Fruit fly (Drosophila melanogaster) whole organism, prepupa: ENCODE results near the gene Grip.

ENCODE experiments used
- Blimp-1 ChIP-seq: fragments of 200-800 bp; sonication (Bioruptor generic); optimal IDR thresholded peaks from 3 replicates; lab custom pipeline; 2017; ENCODE audit warnings: missing biosample characterization, missing genetic modification characterization, mild to moderate bottlenecking, moderate library complexity, missing genetic modification reagents
- CG10669 ChIP-seq: fragments of 200-800 bp; sonication (Bioruptor generic); optimal IDR thresholded peaks from 3 replicates; lab custom pipeline; 2018; ENCODE audit warnings: missing biosample characterization, mild to moderate bottlenecking, missing genetic modification characterization, moderate library complexity
- CG11294 ChIP-seq: fragments of 200-800 bp; sonication (Bioruptor generic); IDR thresholded peaks from 2 replicates; pipeline ENCODE4 v1.3.6; 2022; ENCODE audit warnings: missing biosample characterization, missing genetic modification characterization
- CG11762 ChIP-seq: fragments of 200-800 bp; sonication (Bioruptor generic); optimal IDR thresholded peaks from 3 replicates; lab custom pipeline; 2016; ENCODE audit warnings: missing biosample characterization, missing genetic modification characterization; ENCODE audit not compliant: insufficient read depth
- CG11902 ChIP-seq: fragments of 200-800 bp; sonication (Bioruptor generic); optimal IDR thresholded peaks from 3 replicates; lab custom pipeline; 2016; ENCODE audit warnings: missing biosample characterization, missing genetic modification characterization
- CG15336 ChIP-seq: fragments of 200-800 bp; sonication (Bioruptor generic); IDR thresholded peaks from 2 replicates; pipeline ENCODE4 v1.3.6; 2022; ENCODE audit warnings: missing biosample characterization, missing genetic modification characterization
- CG1621 ChIP-seq: fragments of 200-800 bp; sonication (Bioruptor generic); optimal IDR thresholded peaks from 3 replicates; lab custom pipeline; 2018; ENCODE audit warnings: missing biosample characterization, mild to moderate bottlenecking, missing genetic modification characterization
- CG16779 ChIP-seq: fragments of 200-800 bp; sonication (Bioruptor generic); optimal IDR thresholded peaks from 3 replicates; lab custom pipeline; 2017; ENCODE audit warnings: missing biosample characterization, mild to moderate bottlenecking, missing genetic modification characterization
- CG3032 ChIP-seq: fragments of 200-800 bp; optimal IDR thresholded peaks from 2 replicates; lab custom pipeline; 2019; ENCODE audit warnings: missing biosample characterization, mild to moderate bottlenecking, missing genetic modification characterization, moderate library complexity
- CG31627 ChIP-seq: fragments of 200-800 bp; sonication (Bioruptor generic); optimal IDR thresholded peaks from 3 replicates; lab custom pipeline; 2016; ENCODE audit warnings: missing biosample characterization, missing genetic modification characterization
- CG32006 ChIP-seq: fragments of 200-800 bp; sonication (Bioruptor generic); optimal IDR thresholded peaks from 3 replicates; lab custom pipeline; 2017; ENCODE audit warnings: missing biosample characterization, mild to moderate bottlenecking, missing genetic modification characterization
- CG34406 ChIP-seq: fragments of 200-800 bp; sonication (Bioruptor generic); optimal IDR thresholded peaks from 3 replicates; lab custom pipeline; 2016; ENCODE audit warnings: missing biosample characterization, missing genetic modification characterization
- CG3919 ChIP-seq: fragments of 200-800 bp; sonication (Bioruptor generic); optimal IDR thresholded peaks from 3 replicates; lab custom pipeline; 2016; ENCODE audit warnings: missing biosample characterization, missing genetic modification characterization
- CG4318 ChIP-seq: fragments of 200-800 bp; sonication (Bioruptor generic); optimal IDR thresholded peaks from 3 replicates; lab custom pipeline; 2017; ENCODE audit warnings: missing biosample characterization, mild to moderate bottlenecking, missing genetic modification characterization
- CG6163 ChIP-seq: fragments of 200-800 bp; sonication (Bioruptor generic); IDR thresholded peaks from 3 replicates; pipeline ENCODE4 v1.3.6; 2022; ENCODE audit warnings: missing biosample characterization, missing genetic modification characterization
- CG6276 ChIP-seq: fragments of 200-800 bp; sonication (Bioruptor generic); optimal IDR thresholded peaks from 2 replicates; lab custom pipeline; 2017; ENCODE audit warnings: missing biosample characterization, mild to moderate bottlenecking, missing genetic modification characterization
- CG6792 ChIP-seq: fragments of 200-800 bp; sonication (Bioruptor generic); optimal IDR thresholded peaks from 3 replicates; lab custom pipeline; 2016; ENCODE audit warnings: missing biosample characterization, missing genetic modification characterization
- CG6854 ChIP-seq: fragments of 200-800 bp; sonication (Bioruptor generic); optimal IDR thresholded peaks from 2 replicates; lab custom pipeline; 2017; ENCODE audit warnings: missing biosample characterization, mild to moderate bottlenecking, missing genetic modification characterization
- CG8319 ChIP-seq: fragments of 200-800 bp; sonication (Bioruptor generic); optimal IDR thresholded peaks from 3 replicates; lab custom pipeline; 2016; ENCODE audit warnings: missing biosample characterization, missing genetic modification characterization
- CG8632 ChIP-seq: fragments of 200-800 bp; sonication (Bioruptor generic); optimal IDR thresholded peaks from 3 replicates; lab custom pipeline; 2016; ENCODE audit warnings: missing biosample characterization, missing genetic modification characterization
- CG9139 ChIP-seq: fragments of 200-800 bp; sonication (Bioruptor generic); optimal IDR thresholded peaks from 3 replicates; lab custom pipeline; 2017; ENCODE audit warnings: missing biosample characterization, mild to moderate bottlenecking, missing genetic modification characterization
- Eip75B ChIP-seq: fragments of 200-800 bp; sonication (Bioruptor generic); optimal IDR thresholded peaks from 3 replicates; lab custom pipeline; 2016; ENCODE audit warnings: missing biosample characterization, missing genetic modification characterization
- Eip78C ChIP-seq: fragments of 200-800 bp; sonication (Bioruptor generic); peaks from one replicate; lab custom pipeline; 2016; ENCODE audit warnings: missing biosample characterization, missing genetic modification characterization
- Eip93F ChIP-seq: fragments of 200-800 bp; sonication (Bioruptor generic); optimal IDR thresholded peaks from 2 replicates; lab custom pipeline; 2016; ENCODE audit warnings: missing biosample characterization, mild to moderate bottlenecking, missing genetic modification characterization
- Ets21C ChIP-seq: fragments of 200-800 bp; sonication (Bioruptor generic); optimal IDR thresholded peaks from 3 replicates; lab custom pipeline; 2016; ENCODE audit warnings: missing biosample characterization, missing genetic modification characterization
- Ets96B ChIP-seq: fragments of 200-800 bp; optimal IDR thresholded peaks from 2 replicates; lab custom pipeline; 2019; ENCODE audit warnings: missing biosample characterization, mild to moderate bottlenecking, missing genetic modification characterization, moderate library complexity
- Gug ChIP-seq: fragments of 200-800 bp; sonication (Bioruptor generic); IDR thresholded peaks from 2 replicates; pipeline ENCODE4 v1.3.6; 2022; ENCODE audit warnings: missing biosample characterization, missing genetic modification characterization
- Hr38 ChIP-seq: sonication (Bioruptor generic); optimal IDR thresholded peaks from 2 replicates; lab custom pipeline; 2016; ENCODE audit warnings: missing biosample characterization, missing genetic modification characterization
- Hr4 ChIP-seq: fragments of 200-800 bp; sonication (Bioruptor generic); optimal IDR thresholded peaks from 3 replicates; lab custom pipeline; 2016; ENCODE audit warnings: missing biosample characterization, missing genetic modification characterization
- Met ChIP-seq: fragments of 200-800 bp; sonication (Bioruptor generic); optimal IDR thresholded peaks from 3 replicates; lab custom pipeline; 2016; ENCODE audit warnings: missing biosample characterization, missing genetic modification characterization
- Smox ChIP-seq: fragments of 200-800 bp; sonication (Bioruptor generic); optimal IDR thresholded peaks from 3 replicates; lab custom pipeline; 2016; ENCODE audit warnings: missing biosample characterization, missing genetic modification characterization
- Sox102F ChIP-seq: fragments of 200-800 bp; sonication (Bioruptor generic); optimal IDR thresholded peaks from 2 replicates; lab custom pipeline; 2016; ENCODE audit warnings: missing biosample characterization, mild to moderate bottlenecking, missing genetic modification characterization
- Sox14 ChIP-seq: fragments of 200-800 bp; sonication (Bioruptor generic); optimal IDR thresholded peaks from 3 replicates; lab custom pipeline; 2016; ENCODE audit warnings: missing biosample characterization, missing genetic modification characterization
- achi ChIP-seq: fragments of 200-800 bp; sonication (Bioruptor generic); optimal IDR thresholded peaks from 3 replicates; lab custom pipeline; 2016; ENCODE audit warnings: missing biosample characterization, missing genetic modification characterization
- acj6 ChIP-seq: fragments of 200-800 bp; sonication (Bioruptor generic); optimal IDR thresholded peaks from 3 replicates; lab custom pipeline; 2016; ENCODE audit warnings: missing biosample characterization, missing genetic modification characterization
- cyc ChIP-seq: fragments of 200-800 bp; sonication (Bioruptor generic); optimal IDR thresholded peaks from 3 replicates; lab custom pipeline; 2016; ENCODE audit warnings: missing biosample characterization, missing genetic modification characterization
- dsx ChIP-seq: fragments of 200-800 bp; optimal IDR thresholded peaks from 3 replicates; lab custom pipeline; 2019; ENCODE audit warnings: missing biosample characterization, mild to moderate bottlenecking, missing genetic modification characterization, moderate library complexity; ENCODE audit not compliant: poor library complexity, severe bottlenecking
- eg ChIP-seq: fragments of 200-800 bp; sonication (Bioruptor generic); IDR thresholded peaks from 3 replicates; pipeline ENCODE4 v1.3.6; 2022; ENCODE audit warnings: missing biosample characterization, missing genetic modification characterization
- esn ChIP-seq: fragments of 200-800 bp; sonication (Bioruptor generic); optimal IDR thresholded peaks from 2 replicates; lab custom pipeline; 2016; ENCODE audit warnings: missing biosample characterization, mild to moderate bottlenecking, missing genetic modification characterization, moderate library complexity
- fd59A ChIP-seq: fragments of 200-800 bp; sonication (Bioruptor generic); optimal IDR thresholded peaks from 2 replicates; lab custom pipeline; 2017; ENCODE audit warnings: missing biosample characterization, mild to moderate bottlenecking, missing genetic modification characterization, missing genetic modification reagents
- fd85E ChIP-seq: fragments of 200-800 bp; sonication (Bioruptor generic); optimal IDR thresholded peaks from 3 replicates; lab custom pipeline; 2016; ENCODE audit warnings: missing biosample characterization, missing genetic modification characterization
- fkh ChIP-seq: fragments of 200-800 bp; sonication (Bioruptor generic); optimal IDR thresholded peaks from 3 replicates; lab custom pipeline; 2017; ENCODE audit warnings: missing biosample characterization, mild to moderate bottlenecking, missing genetic modification characterization, moderate library complexity
- lz ChIP-seq: fragments of 200-800 bp; sonication (Bioruptor generic); optimal IDR thresholded peaks from 3 replicates; lab custom pipeline; 2016; ENCODE audit warnings: missing biosample characterization, missing genetic modification characterization
- net ChIP-seq: fragments of 200-800 bp; sonication (Bioruptor generic); optimal IDR thresholded peaks from 3 replicates; lab custom pipeline; 2016; ENCODE audit warnings: missing biosample characterization, missing genetic modification characterization
- pdm3 ChIP-seq: fragments of 200-800 bp; sonication (Bioruptor generic); optimal IDR thresholded peaks from 3 replicates; lab custom pipeline; 2016; ENCODE audit warnings: missing biosample characterization, missing genetic modification characterization
- salr ChIP-seq, 2 experiments: fragments of 200-800 bp; sonication (Bioruptor generic); optimal IDR thresholded peaks; 3 replicates each; lab custom pipeline; 2016 to 2018; ENCODE audit warnings: missing biosample characterization in 2 of 2, missing genetic modification characterization in 2 of 2, mild to moderate bottlenecking in 1 of 2
- spab ChIP-seq: fragments of 200-800 bp; sonication (Bioruptor generic); optimal IDR thresholded peaks from 2 replicates; lab custom pipeline; 2017; ENCODE audit warnings: missing biosample characterization, mild to moderate bottlenecking, missing genetic modification characterization, missing genetic modification reagents
- ss ChIP-seq, 2 experiments: fragments of 200-800 bp; sonication (Bioruptor generic); optimal IDR thresholded peaks; 2 replicates in 1 of 2; 3 replicates in 1 of 2; lab custom pipeline; 2017 to 2018; ENCODE audit warnings: mild to moderate bottlenecking in 2 of 2, missing biosample characterization in 2 of 2, missing genetic modification characterization in 2 of 2, moderate library complexity in 1 of 2
- svp ChIP-seq: fragments of 200-800 bp; sonication (Bioruptor generic); peaks from one replicate; lab custom pipeline; 2016; ENCODE audit warnings: missing biosample characterization, missing genetic modification characterization
- topi ChIP-seq: fragments of 200-800 bp; sonication (Bioruptor generic); optimal IDR thresholded peaks from 3 replicates; lab custom pipeline; 2016; ENCODE audit warnings: missing biosample characterization, missing genetic modification characterization

Gene Grip

DNA sequence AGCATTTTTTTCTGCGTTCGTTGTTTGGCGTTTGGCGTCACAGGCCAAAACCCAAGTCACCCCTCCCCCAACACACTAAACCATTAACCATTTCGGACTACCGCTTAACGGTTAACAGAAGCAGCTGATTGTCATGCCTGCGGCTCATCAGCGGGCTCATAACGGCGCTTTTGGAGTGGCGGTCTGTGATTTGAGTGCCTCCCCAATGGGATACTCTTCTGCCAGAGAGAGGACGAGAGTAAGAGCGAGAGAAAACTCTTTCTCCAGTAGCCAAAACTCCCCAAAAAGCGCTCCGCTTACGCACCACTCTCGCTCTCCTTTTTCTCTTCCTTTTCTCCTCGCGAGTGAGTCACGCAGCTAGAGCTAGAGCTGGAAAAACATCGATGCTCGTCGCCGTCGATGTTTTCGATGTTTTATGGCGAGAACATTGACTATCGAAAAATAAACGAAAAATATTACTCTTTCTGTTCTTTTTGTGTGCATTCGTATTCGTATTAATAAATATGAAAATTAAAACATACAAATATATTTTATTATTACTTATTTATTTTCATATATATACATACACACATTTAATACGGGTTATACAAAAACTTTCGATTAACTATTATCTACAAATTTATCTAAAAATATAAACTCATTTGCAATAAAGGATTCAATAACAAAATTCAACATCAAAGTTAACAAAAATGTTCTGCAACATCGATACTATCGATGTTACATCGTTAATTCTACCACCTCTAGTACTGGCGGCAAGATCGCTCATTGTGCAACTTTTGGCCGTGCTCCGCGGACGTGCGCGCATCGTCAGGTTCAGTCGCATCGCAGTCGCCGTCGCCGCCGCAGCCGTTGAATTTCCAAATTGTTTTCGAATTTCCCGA, at the start of gene Grip:
Gene Grip, plus strand, starts transcription at position 763 of the 881 bp plus-strand sequence.
- TF ChIP-seq Sox102F (GFP tag; lab: Kevin White, UChicago) (no peak), CG8319 (GFP tag; lab: Kevin White, UChicago) (no peak), CG8632 (GFP tag; lab: Kevin White, UChicago) (peak; percentile 6), lz (GFP tag; lab: Kevin White, UChicago) (no peak), Sox14 (no peak), pdm3 (GFP tag; lab: Kevin White, UChicago) (peak; percentile 29), CG6854 (no peak), Met (GFP tag; lab: Kevin White, UChicago) (peak; percentile 4), Eip93F (GFP tag; lab: Kevin White, UChicago) (no peak), eg (GFP tag; lab: Robert Waterston, UW) (0 out of 3 replicates have a peak, but pooled peaks have one; percentile 21), CG32006 (GFP tag; lab: Kevin White, UChicago) (peak; percentile 52), CG1621 (tag; lab: Kevin White, UChicago) (no peak), fd59A (GFP tag; lab: Kevin White, UChicago) (no peak), achi (peak; percentile 35), ss (GFP tag; optimal IDR thresholded peaks at IDR 0.05; lab: Kevin White, UChicago) (peak; percentile 12 to 22), CG3919 (GFP tag; lab: Kevin White, UChicago) (peak; percentile 20), fkh (GFP tag; lab: Kevin White, UChicago) (no peak), CG11902 (GFP tag; lab: Kevin White, UChicago) (no peak), svp (GFP tag; lab: Kevin White, UChicago) (peak; percentile 60), Gug (no peak), CG31627 (no peak), Hr38 (GFP tag; lab: Kevin White, UChicago) (no peak), Eip78C (peak; percentile 62), CG11762 (GFP tag; lab: Kevin White, UChicago) (no peak), Ets21C (no peak), Blimp-1 (GFP tag; lab: Kevin White, UChicago) (no peak), net (GFP tag; lab: Kevin White, UChicago) (peak; percentile 7), CG15336 (peak; percentile 25), CG9139 (GFP tag; lab: Kevin White, UChicago) (no peak), Smox (no peak), CG6792 (GFP tag; lab: Kevin White, UChicago) (no peak), CG3032 (tag; lab: Kevin White, UChicago) (peak; percentile 30), Hr4 (GFP tag; lab: Kevin White, UChicago) (peak; percentile 21), dsx (GFP tag; lab: Kevin White, UChicago) (peak; percentile 17), CG6163 (0 out of 3 replicates have a peak, but pooled peaks have one; percentile 9), Ets96B (tag; lab: Kevin White, UChicago) (peak; percentile 20), CG34406 (GFP tag; lab: Kevin White, UChicago) (peak; percentile 25), cyc (GFP tag; lab: Kevin White, UChicago) (no peak), acj6 (GFP tag; lab: Kevin White, UChicago) (peak; percentile 22), CG4318 (no peak), salr (GFP tag; optimal IDR thresholded peaks at IDR 0.05; lab: Kevin White, UChicago) (peak in 1 of 2 experiments; percentile 46), CG16779 (tag; lab: Kevin White, UChicago) (no peak), CG10669 (GFP tag; lab: Kevin White, UChicago) (no peak), esn (GFP tag; lab: Kevin White, UChicago) (peak; percentile 37), CG11294 (no peak), topi (GFP tag; lab: Kevin White, UChicago) (no peak), spab (GFP tag; lab: Kevin White, UChicago) (no peak), fd85E (no peak), CG6276 (GFP tag; lab: Kevin White, UChicago) (no peak), Eip75B (GFP tag; lab: Kevin White, UChicago) (no peak)
